Fruit fly (Drosophila melanogaster) whole organism, prepupa: Measurements from ENCODE around the gene CG13733.

Experiments
- Blimp-1 ChIP-seq: fragments of 200-800 bp; sonication (Bioruptor generic); optimal IDR thresholded peaks from 3 replicates; lab custom pipeline; 2017; ENCODE audit warnings: missing biosample characterization, missing genetic modification characterization, mild to moderate bottlenecking, moderate library complexity, missing genetic modification reagents
- CG11902 ChIP-seq: fragments of 200-800 bp; sonication (Bioruptor generic); optimal IDR thresholded peaks from 3 replicates; lab custom pipeline; 2016; ENCODE audit warnings: missing biosample characterization, missing genetic modification characterization
- CG31627 ChIP-seq: fragments of 200-800 bp; sonication (Bioruptor generic); optimal IDR thresholded peaks from 3 replicates; lab custom pipeline; 2016; ENCODE audit warnings: missing biosample characterization, missing genetic modification characterization
- CG3919 ChIP-seq: fragments of 200-800 bp; sonication (Bioruptor generic); optimal IDR thresholded peaks from 3 replicates; lab custom pipeline; 2016; ENCODE audit warnings: missing biosample characterization, missing genetic modification characterization
- Ets21C ChIP-seq: fragments of 200-800 bp; sonication (Bioruptor generic); optimal IDR thresholded peaks from 3 replicates; lab custom pipeline; 2016; ENCODE audit warnings: missing biosample characterization, missing genetic modification characterization
- Met ChIP-seq: fragments of 200-800 bp; sonication (Bioruptor generic); optimal IDR thresholded peaks from 3 replicates; lab custom pipeline; 2016; ENCODE audit warnings: missing biosample characterization, missing genetic modification characterization
- Sox14 ChIP-seq: fragments of 200-800 bp; sonication (Bioruptor generic); optimal IDR thresholded peaks from 3 replicates; lab custom pipeline; 2016; ENCODE audit warnings: missing biosample characterization, missing genetic modification characterization

DNA sequence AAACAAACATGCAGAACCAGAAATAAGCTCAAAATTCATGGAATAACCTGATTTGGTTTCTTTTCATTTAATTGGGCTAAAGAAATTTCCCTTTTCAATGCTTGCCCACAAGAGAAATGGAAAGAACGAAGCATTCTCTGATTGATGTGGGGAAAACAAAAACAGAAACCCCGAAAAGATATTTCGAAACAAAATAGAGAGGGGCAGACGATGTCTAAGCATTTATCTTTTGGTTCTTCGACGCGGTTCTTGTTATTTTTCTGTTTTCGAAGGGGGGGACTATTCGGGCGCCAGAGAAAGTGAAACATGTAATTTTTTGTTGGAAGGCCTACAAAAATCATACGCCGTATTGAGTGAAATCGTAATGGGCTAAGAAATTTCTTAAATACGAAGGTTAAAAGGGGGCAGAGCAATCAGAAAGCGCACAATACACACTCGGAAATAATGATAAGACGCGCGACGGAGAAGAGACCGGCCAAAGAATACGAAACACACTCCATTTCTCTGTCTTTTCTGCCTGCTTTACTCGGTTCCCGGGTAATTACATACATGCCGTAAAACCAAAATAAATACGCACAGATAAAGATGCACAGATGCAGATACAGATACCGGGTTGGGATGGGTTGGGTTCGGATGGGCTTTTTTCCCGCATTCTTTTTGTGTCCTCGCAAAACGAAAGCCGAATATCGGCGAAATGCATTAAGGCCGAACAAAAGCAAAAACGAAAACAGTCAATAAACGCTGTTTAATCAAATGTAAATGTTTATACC is 10.1 kb upstream of the CG13733 start:
- TF ChIP-seq Ets21C (GFP tag; lab: Kevin White, UChicago): no peak
- no peak for TF ChIP-seq CG11902 (GFP tag; lab: Kevin White, UChicago)
- no peak for TF ChIP-seq Met
- peak; percentile 30 for TF ChIP-seq Blimp-1
- TF ChIP-seq CG3919 (GFP tag; lab: Kevin White, UChicago): no peak
- no peak for TF ChIP-seq Sox14
- TF ChIP-seq CG31627 (GFP tag; lab: Kevin White, UChicago): no peak
